Fruit fly (Drosophila melanogaster) whole organism, pupa: ENCODE results near the gene pyd.

ENCODE experiments used
- CG10348 ChIP-seq: fragments of 200-800 bp; sonication (Bioruptor generic); IDR thresholded peaks from 2 replicates; pipeline ENCODE4 v1.3.6; 2022; ENCODE audit warnings: missing biosample characterization, missing genetic modification characterization
- CG12605 ChIP-seq: fragments of 200-800 bp; sonication (Bioruptor generic); IDR thresholded peaks from 2 replicates; pipeline ENCODE4 v1.3.6; 2022; ENCODE audit warnings: missing biosample characterization, missing genetic modification characterization
- CG13204 ChIP-seq: fragments of 200-800 bp; sonication (Bioruptor generic); optimal IDR thresholded peaks from 2 replicates; lab custom pipeline; 2018; ENCODE audit warnings: missing biosample characterization, mild to moderate bottlenecking, missing genetic modification characterization, moderate library complexity
- CG14655 ChIP-seq: fragments of 200-800 bp; sonication (Bioruptor generic); optimal IDR thresholded peaks from 3 replicates; lab custom pipeline; 2017; ENCODE audit warnings: mild to moderate bottlenecking, missing biosample characterization, missing genetic modification reagents, missing genetic modification characterization
- CG15710 ChIP-seq: fragments of 200-800 bp; sonication (Bioruptor generic); optimal IDR thresholded peaks from 2 replicates; lab custom pipeline; 2018; ENCODE audit warnings: missing biosample characterization, mild to moderate bottlenecking, missing genetic modification characterization, moderate library complexity
- CG17806 ChIP-seq: fragments of 200-800 bp; sonication (Bioruptor generic); optimal IDR thresholded peaks from 2 replicates; lab custom pipeline; 2018; ENCODE audit warnings: missing biosample characterization, mild to moderate bottlenecking, missing genetic modification characterization, moderate library complexity
- CG32121 ChIP-seq: fragments of 200-800 bp; sonication (Bioruptor generic); IDR thresholded peaks from 2 replicates; pipeline ENCODE4 v1.3.6; 2022; ENCODE audit warnings: missing biosample characterization, missing genetic modification characterization
- CG34367 ChIP-seq: fragments of 200-800 bp; sonication (Bioruptor generic); optimal IDR thresholded peaks from 2 replicates; lab custom pipeline; 2018; ENCODE audit warnings: missing biosample characterization, mild to moderate bottlenecking, missing genetic modification characterization
- CG4496 ChIP-seq: fragments of 200-800 bp; sonication (Bioruptor generic); IDR thresholded peaks from 3 replicates; pipeline ENCODE4 v1.3.6; 2022; ENCODE audit warnings: missing biosample characterization, missing genetic modification characterization
- CG8159 ChIP-seq: fragments of 200-800 bp; sonication (Bioruptor generic); optimal IDR thresholded peaks from 3 replicates; lab custom pipeline; 2018; ENCODE audit warnings: missing biosample characterization, mild to moderate bottlenecking, missing genetic modification characterization, moderate library complexity
- CG8301 ChIP-seq: fragments of 200-800 bp; sonication (Bioruptor generic); optimal IDR thresholded peaks from 2 replicates; lab custom pipeline; 2018; ENCODE audit warnings: missing biosample characterization, mild to moderate bottlenecking, missing genetic modification characterization
- CG9948 ChIP-seq: fragments of 200-800 bp; sonication (Bioruptor generic); optimal IDR thresholded peaks from 2 replicates; lab custom pipeline; 2018; ENCODE audit warnings: missing biosample characterization, mild to moderate bottlenecking, missing genetic modification characterization, moderate library complexity
- D1 ChIP-seq: fragments of 200-800 bp; sonication (Bioruptor generic); optimal IDR thresholded peaks from 2 replicates; lab custom pipeline; 2018; ENCODE audit warnings: missing biosample characterization, mild to moderate bottlenecking, missing genetic modification characterization, moderate library complexity
- EcR ChIP-seq: fragments of 200-800 bp; sonication (Bioruptor generic); optimal IDR thresholded peaks from 3 replicates; lab custom pipeline; 2019; ENCODE audit warnings: missing biosample characterization, missing genetic modification characterization, mild to moderate bottlenecking, moderate library complexity, missing genetic modification reagents
- Ets98B ChIP-seq: fragments of 200-800 bp; sonication (Bioruptor generic); IDR thresholded peaks from 2 replicates; pipeline ENCODE4 v1.3.6; 2022; ENCODE audit warnings: missing biosample characterization, missing genetic modification characterization
- Pif1A ChIP-seq: fragments of 200-800 bp; sonication (Bioruptor generic); optimal IDR thresholded peaks from 3 replicates; lab custom pipeline; 2016; ENCODE audit warnings: missing biosample characterization, missing genetic modification characterization
- Pif1B ChIP-seq: fragments of 200-800 bp; sonication (Bioruptor generic); optimal IDR thresholded peaks from 3 replicates; lab custom pipeline; 2016; ENCODE audit warnings: missing biosample characterization, missing genetic modification characterization
- Snoo ChIP-seq: fragments of 200-800 bp; sonication (Bioruptor generic); optimal IDR thresholded peaks from 3 replicates; lab custom pipeline; 2017; ENCODE audit warnings: missing biosample characterization, mild to moderate bottlenecking, missing genetic modification characterization, inconsistent platforms
- fd96Ca ChIP-seq: fragments of 200-800 bp; sonication (Bioruptor generic); IDR thresholded peaks from 3 replicates; pipeline ENCODE4 v1.3.6; 2022; ENCODE audit warnings: missing biosample characterization, missing genetic modification characterization
- gl ChIP-seq: fragments of 200-800 bp; sonication (Bioruptor generic); optimal IDR thresholded peaks from 2 replicates; lab custom pipeline; 2018; ENCODE audit warnings: missing biosample characterization, mild to moderate bottlenecking, missing genetic modification characterization
- rn ChIP-seq: fragments of 200-800 bp; sonication (Bioruptor generic); IDR thresholded peaks from 2 replicates; pipeline ENCODE4 v1.3.6; 2022; ENCODE audit warnings: missing biosample characterization, missing genetic modification characterization

pyd gene

DNA sequence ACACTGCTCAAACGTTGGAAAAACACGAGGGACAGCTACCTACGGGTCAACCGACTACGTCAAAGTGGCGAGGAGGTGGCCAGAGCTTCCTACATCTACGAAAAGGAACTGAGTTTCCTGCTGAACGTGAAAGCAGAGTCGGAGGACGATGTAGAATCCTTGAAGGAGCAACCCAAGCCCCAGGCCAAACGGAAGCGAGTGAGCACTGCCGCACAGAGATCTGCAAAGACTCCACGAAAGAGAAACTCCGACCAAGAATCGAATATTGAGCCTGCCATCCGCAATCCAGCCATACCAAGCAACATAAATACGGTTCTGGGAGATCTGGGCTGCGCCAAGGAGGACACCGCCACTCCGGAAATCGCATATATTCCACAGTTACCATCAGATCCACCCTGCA lies 125.1 kb downstream of the pyd start:
- no peak for TF ChIP-seq CG17806 (tag; lab: Kevin White, UChicago)
- no peak for TF ChIP-seq EcR
- TF ChIP-seq fd96Ca (GFP tag; lab: Robert Waterston, UW): no peak
- no peak for TF ChIP-seq D1 (tag; lab: Kevin White, UChicago)
- TF ChIP-seq CG34367: no peak
- no peak for TF ChIP-seq Ets98B (GFP tag; lab: Robert Waterston, UW)
- TF ChIP-seq CG13204 (GFP tag; lab: Kevin White, UChicago): no peak
- TF ChIP-seq rn: no peak
- no peak for TF ChIP-seq Snoo
- TF ChIP-seq CG4496 (GFP tag; lab: Robert Waterston, UW): no peak
- TF ChIP-seq CG32121 (GFP tag; lab: Robert Waterston, UW): no peak
- no peak for TF ChIP-seq CG14655 (GFP tag; lab: Kevin White, UChicago)
- no peak for TF ChIP-seq Pif1A
- TF ChIP-seq CG8159 (tag; lab: Kevin White, UChicago): no peak
- TF ChIP-seq, all 21 proteins: peak for 0

DNA sequence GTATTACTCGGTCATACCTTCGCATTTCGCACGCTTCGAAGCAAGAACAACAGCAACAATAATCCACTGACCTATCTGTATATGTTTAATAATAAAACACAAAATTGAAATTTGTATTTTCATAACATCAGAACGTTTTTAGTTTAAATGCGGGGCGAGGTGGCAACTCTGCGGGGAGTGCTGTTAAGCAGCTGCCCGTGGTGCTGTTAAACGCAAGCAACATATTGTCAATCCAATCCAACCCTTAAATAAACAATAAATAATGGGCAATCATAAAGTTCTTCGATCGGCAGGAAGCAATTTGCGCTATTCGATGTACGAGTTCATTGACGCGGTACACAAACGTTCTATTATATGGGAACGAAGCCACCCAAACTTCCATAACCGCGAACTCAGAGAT lies 125.6 kb downstream of the pyd start, which contains the start of gene hng2:
Gene hng2, plus strand, starts transcription at position 219 of the 400 bp plus-strand sequence.
- no peak for TF ChIP-seq CG8159 (tag; lab: Kevin White, UChicago)
- TF ChIP-seq CG17806 (tag; lab: Kevin White, UChicago): no peak
- TF ChIP-seq D1 (tag; lab: Kevin White, UChicago): no peak
- TF ChIP-seq CG32121 (GFP tag; lab: Robert Waterston, UW): no peak
- TF ChIP-seq rn: no peak
- TF ChIP-seq CG13204 (GFP tag; lab: Kevin White, UChicago): no peak
- no peak for TF ChIP-seq CG8301 (tag; lab: Kevin White, UChicago)
- no peak for TF ChIP-seq CG9948
- TF ChIP-seq CG14655 (GFP tag; lab: Kevin White, UChicago): no peak
- TF ChIP-seq, all 21 proteins: peak for 0

DNA sequence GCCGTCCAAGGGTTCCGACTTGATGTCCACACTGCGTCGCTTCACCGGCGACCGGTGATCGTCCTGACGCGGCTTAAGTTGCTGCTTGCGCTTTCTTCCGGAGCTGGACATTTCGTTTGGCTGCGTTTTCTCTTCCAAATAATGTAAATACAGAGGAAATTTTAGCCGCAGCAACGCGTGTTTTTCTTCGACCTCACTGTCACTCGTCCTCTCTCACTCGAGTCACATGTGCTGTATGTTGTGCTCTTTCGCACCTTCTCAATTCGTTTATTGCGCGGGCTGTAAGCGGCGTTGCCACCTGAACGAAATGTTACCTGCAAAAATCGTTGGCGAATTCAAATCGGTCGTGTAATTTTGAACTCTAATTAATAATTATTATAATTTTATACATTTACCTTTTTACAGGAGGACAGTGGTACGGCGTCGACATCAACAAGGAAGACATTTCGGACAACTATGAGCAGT lies 126.3 kb downstream of the pyd start, which contains the start of gene CG9839:
Gene CG9839, minus strand, starts transcription at position 415 of the 465 bp plus-strand sequence.
- TF ChIP-seq CG34367: no peak
- peak; percentile 16; the same call in 1 of the 2 replicates for TF ChIP-seq Ets98B (GFP tag; lab: Robert Waterston, UW)

DNA sequence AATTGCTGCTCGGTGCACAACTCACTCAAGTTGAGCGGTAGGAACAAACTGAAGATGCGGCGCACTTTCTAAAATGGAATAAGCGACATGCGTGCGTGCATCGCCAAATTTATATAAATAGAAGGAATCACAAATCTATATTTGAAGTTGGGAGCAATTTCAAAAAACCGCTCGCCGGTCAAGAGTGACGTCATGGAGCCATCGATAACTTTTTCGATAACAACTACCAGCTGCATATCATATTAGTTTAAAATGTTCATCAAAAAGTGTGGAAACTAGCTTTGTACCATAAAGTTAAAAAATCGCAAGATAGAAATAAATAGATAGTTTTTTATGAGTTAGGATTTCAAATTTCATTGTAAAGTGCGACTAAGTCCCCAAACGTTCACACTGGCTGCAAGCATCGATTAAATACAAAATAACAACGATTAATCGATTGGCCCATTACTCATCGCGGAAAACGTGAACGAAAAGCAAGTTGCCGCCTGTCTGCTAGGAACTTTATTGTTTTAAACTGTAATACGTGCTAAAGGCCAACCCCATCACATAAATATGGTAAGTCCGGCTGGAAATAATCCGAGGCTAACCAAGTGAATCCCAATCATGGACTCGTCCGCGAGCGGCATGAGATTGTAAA lies 130.5 kb downstream of the pyd start, which contains the start of the genes Pif1A, Pif1B and CCT7:
Gene Pif1A, minus strand, starts transcription at position 51 of the 637 bp plus-strand sequence.
Gene Pif1B, minus strand, starts transcription at position 51 of the 637 bp plus-strand sequence.
Gene CCT7, plus strand, starts transcription at position 439 of the 637 bp plus-strand sequence.
- TF ChIP-seq CG12605: no peak
- no peak for TF ChIP-seq D1 (tag; lab: Kevin White, UChicago)
- no peak for TF ChIP-seq gl (tag; lab: Kevin White, UChicago)
- no peak for TF ChIP-seq CG13204 (GFP tag; lab: Kevin White, UChicago)

DNA sequence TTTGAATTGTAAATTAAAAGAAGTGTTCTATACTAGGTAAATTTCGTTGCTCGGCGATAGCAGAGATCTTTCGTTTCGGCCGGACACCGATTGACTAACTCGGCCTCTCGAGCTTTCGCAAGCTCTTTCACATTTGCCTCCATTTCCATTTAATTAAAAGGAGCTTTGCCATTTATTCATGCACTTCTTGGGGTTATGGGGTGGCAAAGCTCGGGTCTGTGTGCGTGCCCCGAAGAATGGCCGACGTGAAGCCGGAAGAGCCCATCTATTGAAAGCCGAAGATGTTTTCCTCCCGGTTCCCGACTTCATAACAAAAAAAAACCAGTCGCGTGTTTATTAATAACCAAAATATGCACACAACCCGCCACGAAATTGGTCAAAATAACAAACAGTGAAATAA lies 131.8 kb downstream of the pyd start:
- TF ChIP-seq rn (no peak), Ets98B (GFP tag; lab: Robert Waterston, UW) (no peak), CG34367 (no peak), CG4496 (GFP tag; lab: Robert Waterston, UW) (0 out of 3 replicates have a peak, but pooled peaks have one; percentile 25), CG13204 (GFP tag; lab: Kevin White, UChicago) (no peak), Snoo (no peak), D1 (tag; lab: Kevin White, UChicago) (no peak), CG9948 (no peak), CG12605 (0 out of 2 replicates have a peak, but pooled peaks have one; percentile 22), Pif1B (GFP tag; lab: Kevin White, UChicago) (no peak), Pif1A (no peak), CG8301 (tag; lab: Kevin White, UChicago) (no peak), CG10348 (GFP tag; lab: Robert Waterston, UW) (no peak)

DNA sequence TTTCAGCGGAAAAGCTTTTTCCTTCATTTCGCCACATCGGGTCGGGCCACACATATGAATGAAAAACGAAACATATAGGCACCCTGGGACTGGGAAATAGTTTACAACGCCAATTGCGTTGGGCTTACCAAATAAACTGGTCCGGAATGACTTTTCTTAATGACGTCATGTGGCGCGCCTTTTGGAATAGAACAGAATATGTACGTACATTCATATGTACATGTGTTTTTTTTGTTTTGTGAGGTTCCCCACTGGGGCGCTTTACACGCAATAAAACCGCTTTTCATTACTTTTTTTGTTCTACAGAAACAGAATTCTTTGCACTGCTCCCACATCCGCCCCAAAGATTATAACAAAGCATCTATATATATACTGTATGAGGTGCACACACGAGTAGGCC lies 133.4 kb downstream of the pyd start:
- TF ChIP-seq CG8301 (tag; lab: Kevin White, UChicago): no peak
- TF ChIP-seq Snoo: no peak
- no peak for TF ChIP-seq Pif1A
- no peak for TF ChIP-seq fd96Ca (GFP tag; lab: Robert Waterston, UW)
- no peak for TF ChIP-seq rn
- no peak for TF ChIP-seq Ets98B (GFP tag; lab: Robert Waterston, UW)
- TF ChIP-seq CG8159 (tag; lab: Kevin White, UChicago): no peak
- no peak for TF ChIP-seq CG34367
- TF ChIP-seq EcR: no peak
- TF ChIP-seq Pif1B (GFP tag; lab: Kevin White, UChicago): no peak
- TF ChIP-seq CG15710 (tag; lab: Kevin White, UChicago): no peak
- TF ChIP-seq D1 (tag; lab: Kevin White, UChicago): no peak
- no peak for TF ChIP-seq CG4496 (GFP tag; lab: Robert Waterston, UW)
- TF ChIP-seq CG9948: no peak
- TF ChIP-seq, all 21 proteins: peak for 0

DNA sequence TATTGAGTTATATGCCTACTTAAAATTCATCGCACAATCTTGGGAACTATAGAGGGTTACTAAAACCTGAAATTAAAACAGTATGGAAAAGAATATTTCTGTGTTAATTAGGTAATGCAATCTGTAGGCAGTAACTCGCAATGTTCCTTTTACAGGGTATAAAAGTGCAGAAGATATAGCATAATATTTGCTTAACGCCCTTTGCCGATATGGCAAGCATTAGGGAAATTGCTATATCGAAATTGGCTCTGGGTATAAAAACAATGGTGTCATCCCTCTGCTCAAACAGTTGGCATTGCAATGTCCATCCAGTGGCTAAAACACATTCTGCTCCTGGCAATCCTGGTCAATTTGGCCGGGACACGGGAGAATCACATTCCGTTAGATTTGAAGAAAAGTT lies 137.3 kb downstream of the pyd start, which contains the start of gene Ir85a:
Gene Ir85a, plus strand, starts transcription at position 301 of the 400 bp plus-strand sequence.
- TF ChIP-seq CG34367 (no peak), Pif1B (GFP tag; lab: Kevin White, UChicago) (no peak), Ets98B (GFP tag; lab: Robert Waterston, UW) (no peak), CG15710 (tag; lab: Kevin White, UChicago) (no peak), CG10348 (GFP tag; lab: Robert Waterston, UW) (no peak), Pif1A (no peak), CG4496 (GFP tag; lab: Robert Waterston, UW) (no peak), CG12605 (no peak), CG32121 (GFP tag; lab: Robert Waterston, UW) (no peak), Snoo (no peak), CG8159 (tag; lab: Kevin White, UChicago) (no peak), fd96Ca (GFP tag; lab: Robert Waterston, UW) (no peak), CG14655 (GFP tag; lab: Kevin White, UChicago) (no peak), CG9948 (no peak)
